Fruit fly (Drosophila melanogaster): ENCODE measurements around the gene CRAT.

DNA sequence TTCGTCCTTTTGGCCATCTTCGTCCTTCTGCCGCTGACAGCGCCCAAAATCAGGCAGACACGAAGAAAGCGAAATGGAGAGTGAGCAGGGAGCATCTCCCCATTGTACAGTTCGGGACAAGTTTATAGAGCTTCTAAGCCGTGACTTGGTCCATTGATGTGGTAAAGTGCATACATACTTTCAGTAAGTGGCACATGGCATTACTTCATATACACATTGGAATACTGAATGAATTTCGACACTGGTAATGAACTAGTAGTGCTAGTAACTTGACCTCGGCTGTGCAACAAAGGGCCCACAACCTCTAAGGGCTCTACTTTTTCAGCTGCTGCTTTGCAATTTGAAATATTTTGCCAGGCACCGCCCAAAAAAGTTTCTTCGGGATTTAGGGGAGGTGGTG lies 40.4 kb upstream of the CRAT start:
- TF ChIP-seq Sin3A (optimal IDR thresholded peaks at IDR 0.05) (no peak), psq (optimal IDR thresholded peaks at IDR 0.05) (no peak)

Data from Kc167 (cell line).